Fruit fly (Drosophila melanogaster) whole organism: ENCODE results near the gene wam.

Experiments
- pan ChIP-seq: fragments of >200 bp; optimal IDR thresholded peaks from 2 replicates; lab custom pipeline; 2017
- psq ChIP-seq: fragments of >200 bp; optimal IDR thresholded peaks from 2 replicates; lab custom pipeline; 2017

- TF ChIP-seq psq = no peak
- no peak for TF ChIP-seq pan (lab: Kevin White, UChicago)
Measured at dm6 chr3R:23296146-23296545, 8.3 kb upstream of the wam start.
